Worm (Caenorhabditis elegans): ENCODE results near the gene srd-20.

Gene srd-20

DNA sequence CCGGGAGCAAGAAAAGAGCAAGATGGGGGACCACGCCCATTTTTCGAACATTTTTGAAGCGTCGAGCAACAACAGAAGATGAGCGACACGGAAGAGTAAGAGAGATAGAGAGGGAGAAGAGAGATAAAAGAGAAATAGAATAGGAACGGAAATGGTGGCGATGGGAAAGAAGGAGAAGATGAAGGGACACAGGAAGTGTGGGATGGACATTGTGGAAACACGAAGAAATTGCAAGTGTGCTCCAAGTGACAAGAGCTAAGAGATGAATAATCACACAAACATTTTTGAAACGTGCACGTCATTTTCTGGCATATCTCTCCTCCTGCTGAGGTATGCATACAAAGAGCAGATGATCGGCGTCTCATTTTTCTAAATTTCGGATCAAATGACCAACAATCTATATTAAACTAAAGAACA, 24.8 kb upstream of the srd-20 start (continued):
- TF ChIP-seq unc-39 (tag; optimal IDR thresholded peaks at IDR 0.05) (no peak), lim-7 (GFP tag; IDR thresholded peaks at IDR 0.05) (no peak), ama-1 (optimal IDR thresholded peaks at IDR 0.05) (no peak), mes-2 (tag; optimal IDR thresholded peaks at IDR 0.05; ENCODE audit: poor library complexity, severe bottlenecking) (no peak), spr-3 (GFP tag; optimal IDR thresholded peaks at IDR 0.05) (no peak), ceh-28 (tag; optimal IDR thresholded peaks at IDR 0.05) (no peak), daf-19 (GFP tag; conservative IDR thresholded peaks at IDR 0.05) (no peak), mep-1 (tag; optimal IDR thresholded peaks at IDR 0.05) (peak; percentile 25), D1046.2 (GFP tag; IDR thresholded peaks at IDR 0.05) (no peak), snpc-1.2 (GFP tag; IDR thresholded peaks at IDR 0.05) (no peak), nhr-41 (GFP tag; IDR thresholded peaks at IDR 0.05) (no peak), unc-62 (GFP tag; optimal IDR thresholded peaks at IDR 0.05 in 1 of 2) (peak in 1 of 2 experiments; percentile 99), unc-62 (tag; optimal IDR thresholded peaks at IDR 0.05) (no peak), nhr-42 (GFP tag; IDR thresholded peaks at IDR 0.05) (no peak), lin-15B (tag; optimal IDR thresholded peaks at IDR 0.05) (no peak), ztf-11 (tag; optimal IDR thresholded peaks at IDR 0.05) (no peak), nhr-6 (tag; optimal IDR thresholded peaks at IDR 0.05) (no peak), T26A8.4 (GFP tag; IDR thresholded peaks at IDR 0.05) (no peak), duxl-1 (tag; optimal IDR thresholded peaks at IDR 0.05; ENCODE audit: poor library complexity) (no peak), mdl-1 (tag; optimal IDR thresholded peaks at IDR 0.05) (peak in 1 of 2 experiments; percentile 23), ZK546.5 (tag; optimal IDR thresholded peaks at IDR 0.05) (no peak), set-16 (GFP tag; IDR thresholded peaks at IDR 0.05) (no peak), F49E8.2 (tag; optimal IDR thresholded peaks at IDR 0.05; ENCODE audit: borderline replicate concordance) (no peak), vab-7 (GFP tag; IDR thresholded peaks at IDR 0.05) (no peak)

- peak; percentile 47 for TF ChIP-seq hlh-30 (tag; optimal IDR thresholded peaks at IDR 0.05; ENCODE audit: insufficient read depth)
- no peak for TF ChIP-seq lin-38 (GFP tag; IDR thresholded peaks at IDR 0.05)
These were observed 23.8 kb upstream of the srd-20 start for ce11 chrV:6031585-6031984.

DNA sequence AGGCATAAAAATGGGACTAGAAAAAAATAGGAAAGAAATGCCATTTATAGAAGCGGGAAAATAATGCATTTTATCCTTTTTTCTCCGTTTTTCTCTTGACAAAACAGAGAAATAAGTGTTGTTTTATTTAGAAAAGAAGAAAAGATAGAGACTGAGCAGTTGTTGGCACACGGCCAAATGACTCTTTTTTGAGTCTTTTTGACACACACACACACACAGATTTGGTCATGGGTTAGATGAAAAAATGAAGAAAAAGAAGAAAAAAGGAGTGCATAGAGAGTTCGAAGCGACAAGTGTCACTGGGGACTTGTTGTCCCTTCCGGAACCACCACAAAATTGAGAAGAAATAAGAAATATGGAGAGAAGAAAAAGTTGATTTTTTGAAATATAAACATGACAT, 21.9 kb upstream of the srd-20 start:
- peak; percentile 56 for TF ChIP-seq hlh-30 (tag; optimal IDR thresholded peaks at IDR 0.05; ENCODE audit: insufficient read depth)
- no peak for TF ChIP-seq pha-4 (GFP tag; IDR thresholded peaks at IDR 0.05)
- no peak for TF ChIP-seq pha-4 (tag; optimal IDR thresholded peaks at IDR 0.05)
- TF ChIP-seq zfp-2 (tag; optimal IDR thresholded peaks at IDR 0.05): no peak
- TF ChIP-seq unc-130 (GFP tag; optimal IDR thresholded peaks at IDR 0.05): no peak
- no peak for TF ChIP-seq nhr-28 (tag; optimal IDR thresholded peaks at IDR 0.05)
- TF ChIP-seq mxl-3 (GFP tag; optimal IDR thresholded peaks at IDR 0.05): no peak
- peak in 1 of 2 experiments; percentile 51 for TF ChIP-seq lsy-2 (tag; optimal IDR thresholded peaks at IDR 0.05)
- no peak for TF ChIP-seq nhr-102 (tag; optimal IDR thresholded peaks at IDR 0.05)
- no peak for TF ChIP-seq sdz-12 (GFP tag; optimal IDR thresholded peaks at IDR 0.05)
- no peak for TF ChIP-seq nhr-25 (tag; optimal IDR thresholded peaks at IDR 0.05; ENCODE audit: borderline replicate concordance, insufficient read depth)
- TF ChIP-seq T26A8.4 (GFP tag; IDR thresholded peaks at IDR 0.05): no peak
- TF ChIP-seq ces-1 (GFP tag; optimal IDR thresholded peaks at IDR 0.05): no peak
- TF ChIP-seq madf-9 (GFP tag; conservative IDR thresholded peaks at IDR 0.05): no peak
- no peak for TF ChIP-seq nhr-11 (tag; optimal IDR thresholded peaks at IDR 0.05)
- no peak for TF ChIP-seq aly-2 (tag; optimal IDR thresholded peaks at IDR 0.05)
- no peak for TF ChIP-seq set-16 (GFP tag; IDR thresholded peaks at IDR 0.05)
- no peak for TF ChIP-seq ceh-28 (tag; optimal IDR thresholded peaks at IDR 0.05)
- TF ChIP-seq fkh-10 (GFP tag; optimal IDR thresholded peaks at IDR 0.05): no peak
- no peak for TF ChIP-seq ztf-11 (tag; optimal IDR thresholded peaks at IDR 0.05)
- no peak for TF ChIP-seq ctbp-1 (GFP tag; IDR thresholded peaks at IDR 0.05)
- TF ChIP-seq egl-43 (GFP tag; IDR thresholded peaks at IDR 0.05): no peak
- TF ChIP-seq F49E8.2 (tag; optimal IDR thresholded peaks at IDR 0.05; ENCODE audit: borderline replicate concordance): no peak
- no peak for TF ChIP-seq Y75B8A.6 (GFP tag; IDR thresholded peaks at IDR 0.05)
- no peak for TF ChIP-seq Y5F2A.4 (GFP tag; optimal IDR thresholded peaks at IDR 0.05)
- no peak for TF ChIP-seq R02D3.7 (tag; optimal IDR thresholded peaks at IDR 0.05)
- no peak for TF ChIP-seq dmd-9 (GFP tag; IDR thresholded peaks at IDR 0.05)
- TF ChIP-seq daf-16 (GFP tag; optimal IDR thresholded peaks at IDR 0.05): no peak
- TF ChIP-seq daf-16 (tag; optimal IDR thresholded peaks at IDR 0.05): no peak

Data from whole organism, L4 larva.